Fruit fly (Drosophila melanogaster) whole organism, prepupa: ENCODE results near the gene CG34130.

ENCODE experiments used
- Blimp-1 ChIP-seq: fragments of 200-800 bp; sonication (Bioruptor generic); optimal IDR thresholded peaks from 3 replicates; lab custom pipeline; 2017; ENCODE audit warnings: missing biosample characterization, missing genetic modification characterization, mild to moderate bottlenecking, moderate library complexity, missing genetic modification reagents
- CG10669 ChIP-seq: fragments of 200-800 bp; sonication (Bioruptor generic); optimal IDR thresholded peaks from 3 replicates; lab custom pipeline; 2018; ENCODE audit warnings: missing biosample characterization, mild to moderate bottlenecking, missing genetic modification characterization, moderate library complexity
- CG11294 ChIP-seq: fragments of 200-800 bp; sonication (Bioruptor generic); IDR thresholded peaks from 2 replicates; pipeline ENCODE4 v1.3.6; 2022; ENCODE audit warnings: missing biosample characterization, missing genetic modification characterization
- CG11762 ChIP-seq: fragments of 200-800 bp; sonication (Bioruptor generic); optimal IDR thresholded peaks from 3 replicates; lab custom pipeline; 2016; ENCODE audit warnings: missing biosample characterization, missing genetic modification characterization; ENCODE audit not compliant: insufficient read depth
- CG1621 ChIP-seq: fragments of 200-800 bp; sonication (Bioruptor generic); optimal IDR thresholded peaks from 3 replicates; lab custom pipeline; 2018; ENCODE audit warnings: missing biosample characterization, mild to moderate bottlenecking, missing genetic modification characterization
- CG16779 ChIP-seq: fragments of 200-800 bp; sonication (Bioruptor generic); optimal IDR thresholded peaks from 3 replicates; lab custom pipeline; 2017; ENCODE audit warnings: missing biosample characterization, mild to moderate bottlenecking, missing genetic modification characterization
- CG3032 ChIP-seq: fragments of 200-800 bp; optimal IDR thresholded peaks from 2 replicates; lab custom pipeline; 2019; ENCODE audit warnings: missing biosample characterization, mild to moderate bottlenecking, missing genetic modification characterization, moderate library complexity
- CG31627 ChIP-seq: fragments of 200-800 bp; sonication (Bioruptor generic); optimal IDR thresholded peaks from 3 replicates; lab custom pipeline; 2016; ENCODE audit warnings: missing biosample characterization, missing genetic modification characterization
- CG34406 ChIP-seq: fragments of 200-800 bp; sonication (Bioruptor generic); optimal IDR thresholded peaks from 3 replicates; lab custom pipeline; 2016; ENCODE audit warnings: missing biosample characterization, missing genetic modification characterization
- CG3919 ChIP-seq: fragments of 200-800 bp; sonication (Bioruptor generic); optimal IDR thresholded peaks from 3 replicates; lab custom pipeline; 2016; ENCODE audit warnings: missing biosample characterization, missing genetic modification characterization
- CG4318 ChIP-seq: fragments of 200-800 bp; sonication (Bioruptor generic); optimal IDR thresholded peaks from 3 replicates; lab custom pipeline; 2017; ENCODE audit warnings: missing biosample characterization, mild to moderate bottlenecking, missing genetic modification characterization
- CG6163 ChIP-seq: fragments of 200-800 bp; sonication (Bioruptor generic); IDR thresholded peaks from 3 replicates; pipeline ENCODE4 v1.3.6; 2022; ENCODE audit warnings: missing biosample characterization, missing genetic modification characterization
- CG6276 ChIP-seq: fragments of 200-800 bp; sonication (Bioruptor generic); optimal IDR thresholded peaks from 2 replicates; lab custom pipeline; 2017; ENCODE audit warnings: missing biosample characterization, mild to moderate bottlenecking, missing genetic modification characterization
- CG6792 ChIP-seq: fragments of 200-800 bp; sonication (Bioruptor generic); optimal IDR thresholded peaks from 3 replicates; lab custom pipeline; 2016; ENCODE audit warnings: missing biosample characterization, missing genetic modification characterization
- CG6808 ChIP-seq: fragments of 200-800 bp; sonication (Bioruptor generic); optimal IDR thresholded peaks from 3 replicates; lab custom pipeline; 2017; ENCODE audit warnings: missing biosample characterization, missing genetic modification characterization, mild to moderate bottlenecking, moderate library complexity, missing genetic modification reagents
- CG6854 ChIP-seq: fragments of 200-800 bp; sonication (Bioruptor generic); optimal IDR thresholded peaks from 2 replicates; lab custom pipeline; 2017; ENCODE audit warnings: missing biosample characterization, mild to moderate bottlenecking, missing genetic modification characterization
- CG7368 ChIP-seq: fragments of 200-800 bp; sonication (Bioruptor generic); optimal IDR thresholded peaks from 3 replicates; lab custom pipeline; 2016; ENCODE audit warnings: missing biosample characterization, missing genetic modification characterization
- CG8119 ChIP-seq: fragments of 200-800 bp; sonication (Bioruptor generic); IDR thresholded peaks from 3 replicates; pipeline ENCODE4 v1.3.6; 2022; ENCODE audit warnings: missing biosample characterization, missing genetic modification characterization
- CG8319 ChIP-seq: fragments of 200-800 bp; sonication (Bioruptor generic); optimal IDR thresholded peaks from 3 replicates; lab custom pipeline; 2016; ENCODE audit warnings: missing biosample characterization, missing genetic modification characterization
- CG8632 ChIP-seq: fragments of 200-800 bp; sonication (Bioruptor generic); optimal IDR thresholded peaks from 3 replicates; lab custom pipeline; 2016; ENCODE audit warnings: missing biosample characterization, missing genetic modification characterization
- CG9139 ChIP-seq: fragments of 200-800 bp; sonication (Bioruptor generic); optimal IDR thresholded peaks from 3 replicates; lab custom pipeline; 2017; ENCODE audit warnings: missing biosample characterization, mild to moderate bottlenecking, missing genetic modification characterization
- Eip75B ChIP-seq: fragments of 200-800 bp; sonication (Bioruptor generic); optimal IDR thresholded peaks from 3 replicates; lab custom pipeline; 2016; ENCODE audit warnings: missing biosample characterization, missing genetic modification characterization
- Eip93F ChIP-seq: fragments of 200-800 bp; sonication (Bioruptor generic); optimal IDR thresholded peaks from 2 replicates; lab custom pipeline; 2016; ENCODE audit warnings: missing biosample characterization, mild to moderate bottlenecking, missing genetic modification characterization
- Ets21C ChIP-seq: fragments of 200-800 bp; sonication (Bioruptor generic); optimal IDR thresholded peaks from 3 replicates; lab custom pipeline; 2016; ENCODE audit warnings: missing biosample characterization, missing genetic modification characterization
- Ets96B ChIP-seq: fragments of 200-800 bp; optimal IDR thresholded peaks from 2 replicates; lab custom pipeline; 2019; ENCODE audit warnings: missing biosample characterization, mild to moderate bottlenecking, missing genetic modification characterization, moderate library complexity
- Gug ChIP-seq: fragments of 200-800 bp; sonication (Bioruptor generic); IDR thresholded peaks from 2 replicates; pipeline ENCODE4 v1.3.6; 2022; ENCODE audit warnings: missing biosample characterization, missing genetic modification characterization
- Hr38 ChIP-seq: sonication (Bioruptor generic); optimal IDR thresholded peaks from 2 replicates; lab custom pipeline; 2016; ENCODE audit warnings: missing biosample characterization, missing genetic modification characterization
- Hr39 ChIP-seq: fragments of 200-800 bp; sonication (Bioruptor generic); optimal IDR thresholded peaks from 2 replicates; lab custom pipeline; 2016; ENCODE audit warnings: missing biosample characterization, missing genetic modification characterization
- Hr4 ChIP-seq: fragments of 200-800 bp; sonication (Bioruptor generic); optimal IDR thresholded peaks from 3 replicates; lab custom pipeline; 2016; ENCODE audit warnings: missing biosample characterization, missing genetic modification characterization
- Met ChIP-seq: fragments of 200-800 bp; sonication (Bioruptor generic); optimal IDR thresholded peaks from 3 replicates; lab custom pipeline; 2016; ENCODE audit warnings: missing biosample characterization, missing genetic modification characterization
- Sox102F ChIP-seq: fragments of 200-800 bp; sonication (Bioruptor generic); optimal IDR thresholded peaks from 2 replicates; lab custom pipeline; 2016; ENCODE audit warnings: missing biosample characterization, mild to moderate bottlenecking, missing genetic modification characterization
- Sox14 ChIP-seq: fragments of 200-800 bp; sonication (Bioruptor generic); optimal IDR thresholded peaks from 3 replicates; lab custom pipeline; 2016; ENCODE audit warnings: missing biosample characterization, missing genetic modification characterization
- acj6 ChIP-seq: fragments of 200-800 bp; sonication (Bioruptor generic); optimal IDR thresholded peaks from 3 replicates; lab custom pipeline; 2016; ENCODE audit warnings: missing biosample characterization, missing genetic modification characterization
- dac ChIP-seq: fragments of 200-800 bp; sonication (Bioruptor generic); optimal IDR thresholded peaks from 2 replicates; lab custom pipeline; 2017; ENCODE audit warnings: missing biosample characterization, mild to moderate bottlenecking, missing genetic modification characterization
- dsx ChIP-seq: fragments of 200-800 bp; optimal IDR thresholded peaks from 3 replicates; lab custom pipeline; 2019; ENCODE audit warnings: missing biosample characterization, mild to moderate bottlenecking, missing genetic modification characterization, moderate library complexity; ENCODE audit not compliant: poor library complexity, severe bottlenecking
- eg ChIP-seq: fragments of 200-800 bp; sonication (Bioruptor generic); IDR thresholded peaks from 3 replicates; pipeline ENCODE4 v1.3.6; 2022; ENCODE audit warnings: missing biosample characterization, missing genetic modification characterization
- esn ChIP-seq: fragments of 200-800 bp; sonication (Bioruptor generic); optimal IDR thresholded peaks from 2 replicates; lab custom pipeline; 2016; ENCODE audit warnings: missing biosample characterization, mild to moderate bottlenecking, missing genetic modification characterization, moderate library complexity
- fd59A ChIP-seq: fragments of 200-800 bp; sonication (Bioruptor generic); optimal IDR thresholded peaks from 2 replicates; lab custom pipeline; 2017; ENCODE audit warnings: missing biosample characterization, mild to moderate bottlenecking, missing genetic modification characterization, missing genetic modification reagents
- fd85E ChIP-seq: fragments of 200-800 bp; sonication (Bioruptor generic); optimal IDR thresholded peaks from 3 replicates; lab custom pipeline; 2016; ENCODE audit warnings: missing biosample characterization, missing genetic modification characterization
- lz ChIP-seq: fragments of 200-800 bp; sonication (Bioruptor generic); optimal IDR thresholded peaks from 3 replicates; lab custom pipeline; 2016; ENCODE audit warnings: missing biosample characterization, missing genetic modification characterization
- pdm3 ChIP-seq: fragments of 200-800 bp; sonication (Bioruptor generic); optimal IDR thresholded peaks from 3 replicates; lab custom pipeline; 2016; ENCODE audit warnings: missing biosample characterization, missing genetic modification characterization
- salr ChIP-seq, 2 experiments: fragments of 200-800 bp; sonication (Bioruptor generic); optimal IDR thresholded peaks; 3 replicates each; lab custom pipeline; 2016 to 2018; ENCODE audit warnings: missing biosample characterization in 2 of 2, missing genetic modification characterization in 2 of 2, mild to moderate bottlenecking in 1 of 2
- ss ChIP-seq, 2 experiments: fragments of 200-800 bp; sonication (Bioruptor generic); optimal IDR thresholded peaks; 2 replicates in 1 of 2; 3 replicates in 1 of 2; lab custom pipeline; 2017 to 2018; ENCODE audit warnings: mild to moderate bottlenecking in 2 of 2, missing biosample characterization in 2 of 2, missing genetic modification characterization in 2 of 2, moderate library complexity in 1 of 2
- svp ChIP-seq: fragments of 200-800 bp; sonication (Bioruptor generic); peaks from one replicate; lab custom pipeline; 2016; ENCODE audit warnings: missing biosample characterization, missing genetic modification characterization
- topi ChIP-seq: fragments of 200-800 bp; sonication (Bioruptor generic); optimal IDR thresholded peaks from 3 replicates; lab custom pipeline; 2016; ENCODE audit warnings: missing biosample characterization, missing genetic modification characterization

CG34130 gene

DNA sequence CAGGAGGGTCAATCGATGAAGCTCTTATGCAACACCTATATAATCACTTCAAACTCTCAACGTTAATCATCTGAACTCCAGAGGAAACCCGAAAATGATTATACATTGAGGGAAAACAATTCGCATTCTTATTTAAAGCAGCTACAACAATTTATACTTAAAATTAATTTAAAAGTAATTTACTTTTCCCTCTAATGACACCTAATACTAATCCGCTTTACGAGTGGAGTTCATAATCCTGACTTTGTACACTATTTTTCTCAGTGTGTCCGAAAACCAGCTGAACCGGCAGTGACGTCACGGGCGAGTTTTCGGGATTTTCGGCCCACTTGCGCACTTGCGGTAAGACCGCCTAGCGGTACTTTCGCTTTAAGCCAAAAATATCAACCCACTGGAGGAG lies 2.5 kb upstream of the CG34130 start (continued):
- TF ChIP-seq acj6 (GFP tag; lab: Kevin White, UChicago) (peak; percentile 40), Gug (no peak), salr (GFP tag; optimal IDR thresholded peaks at IDR 0.05; lab: Kevin White, UChicago) (no peak), CG7368 (GFP tag; lab: Kevin White, UChicago) (no peak), esn (peak; percentile 76), Sox14 (GFP tag; lab: Kevin White, UChicago) (peak; percentile 13), Met (peak; percentile 74), CG6163 (peak; percentile 22; the same call in 1 of the 3 replicates), Hr39 (GFP tag; lab: Kevin White, UChicago) (peak; percentile 74), CG6854 (GFP tag; lab: Kevin White, UChicago) (no peak), Sox102F (GFP tag; lab: Kevin White, UChicago) (peak; percentile 60), pdm3 (GFP tag; lab: Kevin White, UChicago) (peak; percentile 4), Eip93F (GFP tag; lab: Kevin White, UChicago) (no peak), CG8119 (GFP tag; lab: Robert Waterston, UW) (peak; percentile 30; the same call in 1 of the 3 replicates)

DNA sequence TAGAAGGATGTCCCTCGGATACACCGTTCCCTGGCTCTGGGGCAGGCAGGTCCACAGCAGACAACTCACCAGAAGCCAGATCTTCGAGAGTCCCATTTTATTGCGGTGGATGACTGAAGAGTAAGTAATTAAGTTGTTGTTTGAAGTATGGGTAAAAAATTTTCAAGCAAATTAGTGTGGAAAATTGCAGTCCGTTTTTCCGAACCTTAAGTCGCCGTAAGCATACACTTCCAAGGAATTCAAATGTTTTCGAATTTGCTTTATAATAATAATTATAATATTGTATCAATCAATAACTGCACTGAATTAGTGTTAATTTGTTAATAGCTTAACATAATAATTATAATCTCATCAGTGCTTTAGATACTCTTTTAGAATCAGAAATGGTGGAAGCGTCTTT lies 1.3 kb upstream of the CG34130 start, which contains the start of gene CG34129:
Gene CG34129, minus strand, starts transcription at position 101 of the 400 bp plus-strand sequence.
- TF ChIP-seq pdm3 (GFP tag; lab: Kevin White, UChicago), result no peak
- TF ChIP-seq CG8119 (GFP tag; lab: Robert Waterston, UW), result no peak
- TF ChIP-seq CG8319 (GFP tag; lab: Kevin White, UChicago), result no peak
- no peak for TF ChIP-seq CG10669 (GFP tag; lab: Kevin White, UChicago)
- no peak for TF ChIP-seq svp (GFP tag; lab: Kevin White, UChicago)
- no peak for TF ChIP-seq dsx
- TF ChIP-seq CG3919 (GFP tag; lab: Kevin White, UChicago), result no peak
- no peak for TF ChIP-seq eg (GFP tag; lab: Robert Waterston, UW)
- no peak for TF ChIP-seq Sox14 (GFP tag; lab: Kevin White, UChicago)
- TF ChIP-seq fd85E (GFP tag; lab: Kevin White, UChicago), result no peak
- TF ChIP-seq lz (GFP tag; lab: Kevin White, UChicago), result no peak
- TF ChIP-seq CG1621 (tag; lab: Kevin White, UChicago), result no peak
- TF ChIP-seq, all 60 proteins: peak for 0

DNA sequence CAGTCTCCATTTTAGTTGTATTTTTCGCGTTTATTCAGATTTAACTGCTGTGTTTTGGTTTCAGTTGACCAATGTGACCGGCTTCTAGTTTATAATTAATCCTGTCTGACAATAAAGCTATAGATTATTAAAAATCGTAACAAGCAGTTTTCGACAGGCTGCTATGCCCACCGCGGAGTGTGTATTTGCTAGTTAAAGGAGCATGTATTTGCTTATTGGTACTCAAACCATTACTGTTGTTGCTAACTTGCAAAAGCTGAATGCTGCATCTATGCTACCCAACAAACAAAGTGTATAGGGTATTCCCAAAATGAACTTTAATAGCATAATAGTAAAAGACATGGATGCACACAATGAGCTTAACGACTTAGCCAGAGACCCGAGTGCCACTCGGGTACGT lies 1.1 kb downstream of the CG34130 start, which contains the start of gene CG6073:
Gene CG6073, minus strand, starts transcription at position 100 of the 400 bp plus-strand sequence.
- TF ChIP-seq Hr39 (GFP tag; lab: Kevin White, UChicago) (peak; percentile 35), dac (GFP tag; lab: Kevin White, UChicago) (no peak), CG8632 (no peak), svp (GFP tag; lab: Kevin White, UChicago) (no peak), CG6808 (GFP tag; lab: Kevin White, UChicago) (no peak), Hr38 (GFP tag; lab: Kevin White, UChicago) (no peak), Sox102F (GFP tag; lab: Kevin White, UChicago) (no peak), topi (GFP tag; lab: Kevin White, UChicago) (no peak), CG16779 (tag; lab: Kevin White, UChicago) (no peak), CG1621 (tag; lab: Kevin White, UChicago) (no peak), Ets96B (no peak), CG6276 (no peak), lz (GFP tag; lab: Kevin White, UChicago) (peak; percentile 16), CG7368 (GFP tag; lab: Kevin White, UChicago) (no peak), Blimp-1 (GFP tag; lab: Kevin White, UChicago) (no peak), Hr4 (GFP tag; lab: Kevin White, UChicago) (no peak), eg (GFP tag; lab: Robert Waterston, UW) (no peak), Eip75B (GFP tag; lab: Kevin White, UChicago) (no peak), fd85E (GFP tag; lab: Kevin White, UChicago) (no peak), CG9139 (GFP tag; lab: Kevin White, UChicago) (no peak), pdm3 (GFP tag; lab: Kevin White, UChicago) (no peak), CG6792 (GFP tag; lab: Kevin White, UChicago) (no peak), CG11762 (GFP tag; lab: Kevin White, UChicago) (no peak), Sox14 (GFP tag; lab: Kevin White, UChicago) (peak; percentile 53), esn (no peak), CG6854 (GFP tag; lab: Kevin White, UChicago) (no peak), CG10669 (GFP tag; lab: Kevin White, UChicago) (no peak), CG3032 (tag; lab: Kevin White, UChicago) (peak; percentile 30), CG11294 (GFP tag; lab: Robert Waterston, UW) (0 out of 2 replicates have a peak, but pooled peaks have one; percentile 14), fd59A (GFP tag; lab: Kevin White, UChicago) (no peak), CG4318 (GFP tag; lab: Kevin White, UChicago) (no peak), CG31627 (GFP tag; lab: Kevin White, UChicago) (peak; percentile 30), ss (GFP tag; optimal IDR thresholded peaks at IDR 0.05; lab: Kevin White, UChicago) (no peak), CG34406 (GFP tag; lab: Kevin White, UChicago) (no peak), Ets21C (no peak), CG6163 (peak; percentile 34; the same call in 1 of the 3 replicates)
